Worm (Caenorhabditis elegans): ENCODE data around the gene ceh-43.

DNA sequence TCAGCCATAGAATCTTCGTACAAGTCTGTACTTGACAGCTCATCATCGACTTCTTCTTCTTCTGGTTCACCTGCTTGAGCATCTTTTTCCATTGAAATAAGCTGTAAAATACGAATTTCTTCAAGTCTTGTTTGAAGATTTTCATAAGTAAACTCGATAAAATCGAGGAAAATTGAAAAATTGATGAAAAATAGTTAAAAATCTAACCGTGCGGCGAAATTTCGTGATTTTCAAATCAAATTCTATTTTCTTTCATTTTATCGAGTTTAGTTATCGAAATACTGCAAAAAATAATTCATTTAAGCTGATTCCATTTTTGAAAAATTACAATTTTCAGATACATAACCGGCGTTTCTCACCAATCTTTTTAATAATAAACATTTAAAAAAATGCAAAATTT is 34.6 kb downstream of the ceh-43 start, which contains the start of gene R07E5.11:
- TF ChIP-seq T22C8.4 (GFP tag; IDR thresholded peaks at IDR 0.05) (no peak), ztf-23 (GFP tag; IDR thresholded peaks at IDR 0.05) (no peak)
